Worm (Caenorhabditis elegans) whole organism, mixed stage, embryonic: ENCODE measurements around the gene twk-18.

Experiments used
- blmp-1 ChIP-seq: fragments of 150-350 bp; optimal IDR thresholded peaks from 2 replicates; lab custom pipeline; 2014; ENCODE audit warnings: missing biosample characterization, missing genetic modification characterization
- lin-13 ChIP-seq: fragments of 150-350 bp; optimal IDR thresholded peaks from 2 replicates; lab custom pipeline; 2014; ENCODE audit warnings: missing biosample characterization, missing genetic modification characterization
- nhr-12 ChIP-seq: fragments of 150-350 bp; optimal IDR thresholded peaks from 2 replicates; lab custom pipeline; 2014; ENCODE audit warnings: missing biosample characterization, missing genetic modification characterization
- nhr-76 ChIP-seq: sonication (generic microtip); optimal IDR thresholded peaks from 2 replicates; lab custom pipeline; 2017; ENCODE audit warnings: missing biosample characterization, missing genetic modification characterization
- pha-4 ChIP-seq: fragments of 150-350 bp; optimal IDR thresholded peaks from 2 replicates; lab custom pipeline; 2018; ENCODE audit warnings: missing biosample characterization, missing genetic modification reagents, missing genetic modification characterization
- unc-62 ChIP-seq: fragments of 150-350 bp; optimal IDR thresholded peaks from 2 replicates; lab custom pipeline; 2014; ENCODE audit warnings: missing biosample characterization, missing genetic modification reagents, missing genetic modification characterization

- TF ChIP-seq pha-4 (tag; lab: Kevin White, UChicago) (no peak), lin-13 (tag; lab: Kevin White, UChicago) (no peak), blmp-1 (tag; lab: Kevin White, UChicago) (no peak), unc-62 (GFP tag; lab: Kevin White, UChicago) (no peak), nhr-76 (tag; lab: Kevin White, UChicago) (no peak), nhr-12 (tag; lab: Kevin White, UChicago) (no peak)
Observed at ce11 chrX:8996496-8997116, 8.7 kb downstream of the twk-18 start.
